Worm (Caenorhabditis elegans) whole organism, L4/young adult: ENCODE results near the gene memb-1.

Source experiments
- W03F9.2 ChIP-seq: fragments of 150-350 bp; optimal IDR thresholded peaks from 2 replicates; lab custom pipeline; 2014; ENCODE audit warnings: missing biosample characterization, missing genetic modification characterization
- dao-5 ChIP-seq: sonication (generic microtip); optimal IDR thresholded peaks from 2 replicates; lab custom pipeline; 2016; ENCODE audit warnings: missing genotype, missing genetic modification characterization, moderate library complexity, missing compliant biosample characterization

DNA sequence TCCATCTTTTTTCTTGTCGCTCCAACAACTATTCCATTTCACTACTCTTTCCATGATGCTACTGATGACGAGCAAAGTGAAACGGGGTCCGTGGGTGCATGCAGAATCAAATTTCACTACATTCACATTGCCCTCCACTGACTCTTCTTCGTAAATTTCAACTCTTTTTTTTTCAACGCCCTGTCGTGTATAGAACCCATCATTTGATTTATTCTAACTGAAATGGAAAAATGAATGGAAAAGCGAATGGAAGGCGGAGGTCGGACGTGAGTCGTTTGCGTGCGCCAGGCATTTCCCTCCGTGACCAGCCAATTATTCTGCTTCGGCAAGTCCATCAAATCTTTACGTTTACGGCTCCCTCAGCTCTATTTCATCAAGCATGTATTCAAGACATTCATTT, 2.5 kb upstream of the memb-1 start:
- TF ChIP-seq dao-5 (tag; lab: Kevin White, UChicago) (no peak), W03F9.2 (tag; lab: Kevin White, UChicago) (no peak)
